Worm (Caenorhabditis elegans) whole organism, L3 larva: Measurements from ENCODE around the gene ZK1248.11.

Source experiments
- R02D3.7 ChIP-seq: fragments of 150-350 bp; optimal IDR thresholded peaks from 2 replicates; lab custom pipeline; 2014; ENCODE audit warnings: missing biosample characterization, missing genetic modification characterization
- aly-2 ChIP-seq: fragments of 150-350 bp; optimal IDR thresholded peaks from 2 replicates; lab custom pipeline; 2014; ENCODE audit warnings: missing biosample characterization, missing genetic modification characterization
- ama-1 ChIP-seq: fragments of 150-350 bp; optimal IDR thresholded peaks from 2 replicates; lab custom pipeline; 2018
- ceh-28 ChIP-seq: fragments of 150-350 bp; optimal IDR thresholded peaks from 2 replicates; lab custom pipeline; 2014; ENCODE audit warnings: missing biosample characterization, missing genetic modification reagents, missing genetic modification characterization
- ceh-82 ChIP-seq: fragments of 150-350 bp; optimal IDR thresholded peaks from 2 replicates; lab custom pipeline; 2014; ENCODE audit warnings: missing biosample characterization, missing genetic modification characterization
- ceh-9 ChIP-seq: sonication (generic microtip); optimal IDR thresholded peaks from 2 replicates; lab custom pipeline; 2018; ENCODE audit warnings: missing biosample characterization, missing genetic modification characterization
- egl-27 ChIP-seq: sonication (generic microtip); optimal IDR thresholded peaks from 4 replicates; lab custom pipeline; 2017; ENCODE audit warnings: missing biosample characterization, missing genetic modification reagents, missing genetic modification characterization
- egl-5 ChIP-seq: fragments of 150-350 bp; optimal IDR thresholded peaks from 2 replicates; lab custom pipeline; 2017; ENCODE audit warnings: missing biosample characterization, missing genetic modification reagents, missing genetic modification characterization, inconsistent platforms
- elt-2 ChIP-seq: sonication (generic microtip); optimal IDR thresholded peaks from 2 replicates; lab custom pipeline; 2016; ENCODE audit warnings: missing genetic modification reagents, mild to moderate bottlenecking, missing genetic modification characterization, missing compliant biosample characterization
- eor-1 ChIP-seq, 2 experiments: fragments of 150-350 bp; optimal IDR thresholded peaks; 2 replicates each; lab custom pipeline; 2014 to 2018; ENCODE audit warnings: missing biosample characterization in 2 of 2, missing genetic modification characterization in 2 of 2
- fkh-10 ChIP-seq: sonication (generic microtip); optimal IDR thresholded peaks from 2 replicates; lab custom pipeline; 2017; ENCODE audit warnings: missing biosample characterization, missing genetic modification reagents, missing genetic modification characterization
- fos-1 ChIP-seq: fragments of 150-350 bp; optimal IDR thresholded peaks from 2 replicates; lab custom pipeline; 2014; ENCODE audit warnings: missing biosample characterization, missing genetic modification characterization
- jun-1 ChIP-seq: fragments of 150-350 bp; optimal IDR thresholded peaks from 2 replicates; lab custom pipeline; 2014; ENCODE audit warnings: missing biosample characterization, missing genetic modification reagents, missing genetic modification characterization
- lin-15B ChIP-seq: fragments of 150-350 bp; optimal IDR thresholded peaks from 2 replicates; lab custom pipeline; 2014; ENCODE audit warnings: missing biosample characterization, missing genetic modification characterization
- lin-39 ChIP-seq: fragments of 150-350 bp; optimal IDR thresholded peaks from 2 replicates; lab custom pipeline; 2018; ENCODE audit warnings: missing biosample characterization, missing genetic modification reagents, missing genetic modification characterization
- lsy-12 ChIP-seq: sonication (generic microtip); optimal IDR thresholded peaks from 2 replicates; lab custom pipeline; 2016; ENCODE audit warnings: mild to moderate bottlenecking, missing genetic modification characterization, missing compliant biosample characterization
- mml-1 ChIP-seq: fragments of 150-350 bp; sonication (generic microtip); optimal IDR thresholded peaks from 3 replicates; lab custom pipeline; 2014; ENCODE audit warnings: missing biosample characterization, missing genetic modification characterization
- nfya-1 ChIP-seq: sonication (generic microtip); optimal IDR thresholded peaks from 2 replicates; lab custom pipeline; 2017; ENCODE audit warnings: missing genetic modification characterization, mild to moderate bottlenecking, missing compliant biosample characterization, antibody characterized with exemption, moderate library complexity; ENCODE audit not compliant: insufficient read depth
- nhr-237 ChIP-seq: fragments of 150-350 bp; optimal IDR thresholded peaks from 2 replicates; lab custom pipeline; 2014; ENCODE audit warnings: missing biosample characterization, missing genetic modification characterization
- nhr-25 ChIP-seq: sonication (generic microtip); optimal IDR thresholded peaks from 2 replicates; lab custom pipeline; 2017; ENCODE audit warnings: missing biosample characterization, missing genetic modification characterization
- nhr-28 ChIP-seq: fragments of 150-350 bp; optimal IDR thresholded peaks from 2 replicates; lab custom pipeline; 2014; ENCODE audit warnings: missing biosample characterization, missing genetic modification characterization
- nhr-43 ChIP-seq: sonication (generic microtip); optimal IDR thresholded peaks from 2 replicates; lab custom pipeline; 2016; ENCODE audit warnings: mild to moderate bottlenecking, missing genetic modification characterization, missing compliant biosample characterization; ENCODE audit not compliant: poor library complexity, severe bottlenecking
- nhr-76 ChIP-seq: fragments of 150-350 bp; sonication (generic microtip); optimal IDR thresholded peaks from 5 replicates; lab custom pipeline; 2014; ENCODE audit warnings: missing biosample characterization, missing genetic modification characterization
- pha-4 ChIP-seq: fragments of 150-350 bp; optimal IDR thresholded peaks from 2 replicates; lab custom pipeline; 2014; ENCODE audit warnings: missing biosample characterization, missing genetic modification reagents, missing genetic modification characterization
- pqm-1 ChIP-seq: fragments of 150-350 bp; optimal IDR thresholded peaks from 2 replicates; lab custom pipeline; 2017; ENCODE audit warnings: missing biosample characterization, missing genetic modification characterization, inconsistent platforms
- skn-1 ChIP-seq: fragments of 150-350 bp; optimal IDR thresholded peaks from 2 replicates; lab custom pipeline; 2014; ENCODE audit warnings: missing biosample characterization, missing genetic modification characterization
- snpc-4 ChIP-seq: fragments of 150-350 bp; optimal IDR thresholded peaks from 2 replicates; lab custom pipeline; 2014; ENCODE audit warnings: missing biosample characterization, missing genetic modification characterization
- tbx-2 ChIP-seq: sonication (generic microtip); optimal IDR thresholded peaks from 2 replicates; lab custom pipeline; 2016; ENCODE audit warnings: mild to moderate bottlenecking, missing genetic modification characterization, missing compliant biosample characterization
- unc-39 ChIP-seq: sonication (generic microtip); optimal IDR thresholded peaks from 4 replicates; lab custom pipeline; 2017; ENCODE audit warnings: missing biosample characterization, missing genetic modification characterization
- unc-62 ChIP-seq: fragments of 150-350 bp; sonication (generic microtip); optimal IDR thresholded peaks from 4 replicates; lab custom pipeline; 2014; ENCODE audit warnings: missing biosample characterization, missing genetic modification reagents, missing genetic modification characterization
- ztf-4 ChIP-seq: fragments of 150-350 bp; optimal IDR thresholded peaks from 2 replicates; lab custom pipeline; 2014; ENCODE audit warnings: missing biosample characterization, missing genetic modification characterization

The ZK1248.11 gene

ce11 chrII:5871508-5871907 lies 43.1 kb upstream of the ZK1248.11 start:
- TF ChIP-seq aly-2 = no peak
- TF ChIP-seq egl-5 (tag; lab: Kevin White, UChicago) = peak; percentile 47
- TF ChIP-seq lin-39 (tag; lab: Kevin White, UChicago) = peak; percentile 74
- no peak for TF ChIP-seq eor-1 (tag; optimal IDR thresholded peaks at IDR 0.05; lab: Kevin White, UChicago)
- peak; percentile 13 for TF ChIP-seq nfya-1

ce11 chrII:5866920-5867319 lies 38.5 kb upstream of the ZK1248.11 start:
- TF ChIP-seq nfya-1 = peak; percentile 89
- no peak for TF ChIP-seq ceh-9 (tag; lab: Kevin White, UChicago)
- TF ChIP-seq nhr-237 = no peak
- TF ChIP-seq fkh-10 (GFP tag; lab: Kevin White, UChicago) = no peak
- TF ChIP-seq, all 47 proteins: peak for 1

- TF ChIP-seq lsy-12 (tag; lab: Kevin White, UChicago) (no peak), elt-2 (tag; lab: Kevin White, UChicago) (peak; percentile 66), unc-39 (tag; lab: Kevin White, UChicago) (no peak), fos-1 (peak; percentile 11), pqm-1 (tag; lab: Kevin White, UChicago) (peak; percentile 69), egl-27 (tag; lab: Kevin White, UChicago) (no peak), ama-1 (no peak), pha-4 (tag; lab: Kevin White, UChicago) (peak; percentile 30), jun-1 (tag; lab: Kevin White, UChicago) (no peak), nhr-25 (tag; lab: Kevin White, UChicago) (no peak)
Observed at ce11 chrII:5865405-5866308, 37.3 kb upstream of the ZK1248.11 start, which contains the start of gene F55C12.19. Gene F55C12.19 (plus strand): TSS chrII:5866139.

- TF ChIP-seq nhr-76 (tag; lab: Kevin White, UChicago) (no peak), elt-2 (tag; lab: Kevin White, UChicago) (peak; percentile 68), mml-1 (tag; lab: Kevin White, UChicago) (no peak), unc-62 (GFP tag; lab: Kevin White, UChicago) (no peak), eor-1 (tag; optimal IDR thresholded peaks at IDR 0.05; lab: Kevin White, UChicago) (no peak), pqm-1 (tag; lab: Kevin White, UChicago) (peak; percentile 47), nfya-1 (no peak), lin-39 (tag; lab: Kevin White, UChicago) (no peak), tbx-2 (tag; lab: Kevin White, UChicago) (no peak), ztf-4 (tag; lab: Kevin White, UChicago) (no peak)
Observed at ce11 chrII:5863893-5864292, 35.5 kb upstream of the ZK1248.11 start, which contains the start of gene tag-234. Gene tag-234 (plus strand): TSS chrII:5864193.

ce11 chrII:5860621-5861020 lies 32.2 kb upstream of the ZK1248.11 start:
- TF ChIP-seq snpc-4 (tag; lab: Kevin White, UChicago) (no peak), ceh-82 (no peak), fkh-10 (GFP tag; lab: Kevin White, UChicago) (peak; percentile 76), skn-1 (tag; lab: Kevin White, UChicago) (no peak), nhr-28 (tag; lab: Kevin White, UChicago) (no peak), nfya-1 (peak; percentile 7)

ce11 chrII:5858322-5858721 lies 29.9 kb upstream of the ZK1248.11 start, which contains the start of gene F55C12.4:
Gene F55C12.4 (minus strand): TSS chrII:5858422.
- TF ChIP-seq aly-2 (no peak), nhr-25 (tag; lab: Kevin White, UChicago) (no peak), lin-15B (tag; lab: Kevin White, UChicago) (no peak), mml-1 (tag; lab: Kevin White, UChicago) (no peak), ceh-28 (tag; lab: Kevin White, UChicago) (no peak), nhr-43 (tag; lab: Kevin White, UChicago) (no peak), pha-4 (tag; lab: Kevin White, UChicago) (no peak), eor-1 (tag; optimal IDR thresholded peaks at IDR 0.05; lab: Kevin White, UChicago) (no peak), egl-27 (tag; lab: Kevin White, UChicago) (no peak), R02D3.7 (tag; lab: Kevin White, UChicago) (no peak), egl-5 (tag; lab: Kevin White, UChicago) (no peak)
